Fruit fly (Drosophila melanogaster) whole organism: Measurements from ENCODE around the gene Gagr.

Experiments used
- CG8478 ChIP-seq: fragments of >200 bp; optimal IDR thresholded peaks from 2 replicates; lab custom pipeline; 2018; ENCODE audit warnings: inconsistent platforms
- Dll ChIP-seq: fragments of >200 bp; optimal IDR thresholded peaks from 2 replicates; lab custom pipeline; 2017
- EcR ChIP-seq, 2 experiments: fragments of >200 bp; optimal IDR thresholded peaks; 2 replicates each; lab custom pipeline; 2017; ENCODE audit warnings: missing biosample characterization in 2 of 2, missing genetic modification characterization in 2 of 2, missing genetic modification reagents in 2 of 2
- pan ChIP-seq: fragments of >200 bp; optimal IDR thresholded peaks from 2 replicates; lab custom pipeline; 2017
- psq ChIP-seq: fragments of >200 bp; optimal IDR thresholded peaks from 2 replicates; lab custom pipeline; 2017
- usp ChIP-seq: fragments of >200 bp; optimal IDR thresholded peaks from 2 replicates; lab custom pipeline; 2017; ENCODE audit warnings: missing biosample characterization, missing genetic modification characterization, mixed read lengths

The Gagr gene

dm6 chr3L:16437271-16437670, 42.9 kb downstream of the Gagr start:
- TF ChIP-seq usp (GFP tag; lab: Kevin White, UChicago) = no peak
- no peak for TF ChIP-seq pan (lab: Kevin White, UChicago)
- no peak for TF ChIP-seq EcR (GFP tag; optimal IDR thresholded peaks at IDR 0.05; lab: Kevin White, UChicago)
- TF ChIP-seq Dll (lab: Kevin White, UChicago) = no peak
- no peak for TF ChIP-seq CG8478 (lab: Kevin White, UChicago)
- no peak for TF ChIP-seq psq (lab: Kevin White, UChicago)

DNA sequence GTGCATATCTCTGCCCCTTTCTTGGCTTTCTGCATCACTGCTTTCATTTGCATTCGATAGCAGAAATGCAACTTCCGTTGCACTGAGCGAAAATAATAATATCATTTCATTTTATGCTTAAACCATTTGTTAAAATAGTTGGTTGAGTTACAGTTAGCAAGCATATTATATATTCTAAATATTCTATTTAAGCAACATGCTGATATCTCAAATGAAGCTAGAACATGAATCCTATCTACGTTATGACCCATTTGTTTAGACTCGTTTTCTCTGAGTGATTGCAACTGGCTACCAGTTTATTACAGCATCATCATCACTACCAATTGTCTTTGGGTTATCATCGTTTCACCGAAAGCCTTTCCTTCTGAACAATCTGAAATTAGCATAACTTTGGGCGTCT, 48.2 kb downstream of the Gagr start:
- TF ChIP-seq usp (GFP tag; lab: Kevin White, UChicago) = no peak
- no peak for TF ChIP-seq CG8478 (lab: Kevin White, UChicago)
- no peak for TF ChIP-seq pan (lab: Kevin White, UChicago)
- TF ChIP-seq psq (lab: Kevin White, UChicago) = no peak
- no peak for TF ChIP-seq Dll (lab: Kevin White, UChicago)
- TF ChIP-seq EcR (GFP tag; optimal IDR thresholded peaks at IDR 0.05; lab: Kevin White, UChicago) = no peak
